Worm (Caenorhabditis elegans): ENCODE measurements around the gene cnc-8.

cnc-8 gene

ce11 chrX:10338761-10339160 lies 32.4 kb downstream of the cnc-8 start:
- TF ChIP-seq hlh-1 (tag; optimal IDR thresholded peaks at IDR 0.05), result no peak

- TF ChIP-seq unc-39 (tag; optimal IDR thresholded peaks at IDR 0.05) (no peak), ztf-11 (tag; optimal IDR thresholded peaks at IDR 0.05) (no peak)
These were observed 33.6 kb downstream of the cnc-8 start for ce11 chrX:10340044-10340443.

- TF ChIP-seq lin-13 (tag; optimal IDR thresholded peaks at IDR 0.05), result no peak
- TF ChIP-seq zip-8 (tag; optimal IDR thresholded peaks at IDR 0.05), result no peak
- no peak for TF ChIP-seq elt-3 (tag; optimal IDR thresholded peaks at IDR 0.05)
- TF ChIP-seq nhr-76 (tag; optimal IDR thresholded peaks at IDR 0.05), result no peak
- no peak for TF ChIP-seq pha-4 (tag; optimal IDR thresholded peaks at IDR 0.05)
- no peak for TF ChIP-seq snpc-4 (tag; optimal IDR thresholded peaks at IDR 0.05)
- no peak for TF ChIP-seq lsy-2 (tag; optimal IDR thresholded peaks at IDR 0.05)
- no peak for TF ChIP-seq ztf-11 (tag; optimal IDR thresholded peaks at IDR 0.05)
- no peak for TF ChIP-seq hlh-1 (tag; optimal IDR thresholded peaks at IDR 0.05)
- TF ChIP-seq sptf-1 (tag; optimal IDR thresholded peaks at IDR 0.05), result no peak
- TF ChIP-seq unc-39 (tag; optimal IDR thresholded peaks at IDR 0.05), result no peak
- no peak for TF ChIP-seq lin-32 (GFP tag; optimal IDR thresholded peaks at IDR 0.05)
- no peak for TF ChIP-seq mab-5 (tag; optimal IDR thresholded peaks at IDR 0.05)
- no peak for TF ChIP-seq nhr-2 (tag; optimal IDR thresholded peaks at IDR 0.05)
- TF ChIP-seq elt-1 (tag; optimal IDR thresholded peaks at IDR 0.05; ENCODE audit: borderline replicate concordance, insufficient read depth), result no peak
- no peak for TF ChIP-seq ceh-83 (GFP tag; optimal IDR thresholded peaks at IDR 0.05)
- TF ChIP-seq drap-1 (GFP tag; optimal IDR thresholded peaks at IDR 0.05), result no peak
These were observed 34.6 kb downstream of the cnc-8 start, which contains the start of gene R07E3.1 for ce11 chrX:10340986-10341385. R07E3.1 (minus strand) TSS chrX:10341161.

ce11 chrX:10350151-10350550 lies 43.8 kb downstream of the cnc-8 start:
- TF ChIP-seq elt-3 (tag; optimal IDR thresholded peaks at IDR 0.05) (no peak), cnd-1 (tag; optimal IDR thresholded peaks at IDR 0.05) (no peak), unc-39 (tag; optimal IDR thresholded peaks at IDR 0.05) (no peak), mab-5 (tag; optimal IDR thresholded peaks at IDR 0.05) (no peak), unc-62 (GFP tag; optimal IDR thresholded peaks at IDR 0.05) (no peak), ceh-43 (GFP tag; optimal IDR thresholded peaks at IDR 0.05) (no peak), elt-1 (tag; optimal IDR thresholded peaks at IDR 0.05; ENCODE audit: borderline replicate concordance, insufficient read depth) (no peak), lsy-2 (tag; optimal IDR thresholded peaks at IDR 0.05) (no peak)

- TF ChIP-seq ces-1 (GFP tag; optimal IDR thresholded peaks at IDR 0.05) (no peak), mab-5 (tag; optimal IDR thresholded peaks at IDR 0.05) (no peak), tbx-8 (GFP tag; optimal IDR thresholded peaks at IDR 0.05) (no peak), unc-39 (tag; optimal IDR thresholded peaks at IDR 0.05) (no peak), lin-32 (GFP tag; optimal IDR thresholded peaks at IDR 0.05) (no peak), lsy-2 (tag; optimal IDR thresholded peaks at IDR 0.05) (no peak), pha-4 (tag; optimal IDR thresholded peaks at IDR 0.05) (no peak), ztf-11 (tag; optimal IDR thresholded peaks at IDR 0.05) (no peak), ceh-83 (GFP tag; optimal IDR thresholded peaks at IDR 0.05) (no peak), sptf-1 (tag; optimal IDR thresholded peaks at IDR 0.05) (no peak), nhr-237 (tag; optimal IDR thresholded peaks at IDR 0.05) (no peak), cnd-1 (tag; optimal IDR thresholded peaks at IDR 0.05) (no peak), ceh-39 (tag; optimal IDR thresholded peaks at IDR 0.05) (no peak), hlh-1 (tag; optimal IDR thresholded peaks at IDR 0.05) (no peak)
These were observed 47.5 kb downstream of the cnc-8 start for ce11 chrX:10353857-10354256.

- TF ChIP-seq lsy-2 (tag; optimal IDR thresholded peaks at IDR 0.05) (no peak), nhr-28 (tag; optimal IDR thresholded peaks at IDR 0.05) (no peak), nhr-76 (tag; optimal IDR thresholded peaks at IDR 0.05) (no peak), ceh-43 (GFP tag; optimal IDR thresholded peaks at IDR 0.05) (no peak), ces-1 (GFP tag; optimal IDR thresholded peaks at IDR 0.05) (no peak), mls-2 (tag; optimal IDR thresholded peaks at IDR 0.05) (no peak), sptf-1 (tag; optimal IDR thresholded peaks at IDR 0.05) (no peak), unc-62 (GFP tag; optimal IDR thresholded peaks at IDR 0.05) (no peak), mab-5 (tag; optimal IDR thresholded peaks at IDR 0.05) (no peak), nhr-2 (tag; optimal IDR thresholded peaks at IDR 0.05) (no peak), nhr-12 (tag; optimal IDR thresholded peaks at IDR 0.05) (no peak), unc-39 (tag; optimal IDR thresholded peaks at IDR 0.05) (no peak), ceh-39 (tag; optimal IDR thresholded peaks at IDR 0.05) (no peak), sem-2 (GFP tag; optimal IDR thresholded peaks at IDR 0.05) (no peak)
These were observed 49.3 kb downstream of the cnc-8 start, which contains the start of gene R07E3.7 for ce11 chrX:10355650-10356049. R07E3.7 (minus strand) TSS chrX:10355750.
